Fruit fly (Drosophila melanogaster) whole organism, embryonic: Measurements from ENCODE around the gene GlcAT-P.

Experiments used
- Atf3 ChIP-seq: fragments of 200-800 bp; sonication (Bioruptor generic); optimal IDR thresholded peaks from 3 replicates; lab custom pipeline; 2016; ENCODE audit warnings: missing biosample characterization, missing genetic modification characterization
- Atf6 ChIP-seq: fragments of 200-800 bp; sonication (Bioruptor generic); IDR thresholded peaks from 2 replicates; pipeline ENCODE4 v1.3.6; 2022; ENCODE audit warnings: missing biosample characterization, missing genetic modification characterization
- B-H1 ChIP-seq: fragments of 200-800 bp; sonication (Bioruptor generic); IDR thresholded peaks from 3 replicates; pipeline ENCODE4 v1.3.6; 2022; ENCODE audit warnings: missing biosample characterization, missing genetic modification characterization
- C15 ChIP-seq: fragments of 200-800 bp; sonication (Bioruptor generic); IDR thresholded peaks from 3 replicates; pipeline ENCODE4 v1.3.6; 2022; ENCODE audit warnings: missing biosample characterization, missing genetic modification characterization
- CG12391 ChIP-seq: fragments of 200-800 bp; sonication (Bioruptor generic); optimal IDR thresholded peaks from 3 replicates; lab custom pipeline; 2018; ENCODE audit warnings: missing biosample characterization, mild to moderate bottlenecking, missing genetic modification characterization, moderate library complexity
- CG15073 ChIP-seq: fragments of 200-800 bp; sonication (Bioruptor generic); optimal IDR thresholded peaks from 2 replicates; lab custom pipeline; 2016; ENCODE audit warnings: missing biosample characterization, missing genetic modification characterization
- CG1529 ChIP-seq: fragments of 200-800 bp; sonication (Bioruptor generic); optimal IDR thresholded peaks from 3 replicates; lab custom pipeline; 2018; ENCODE audit warnings: missing biosample characterization, missing genetic modification characterization
- CG17186 ChIP-seq: fragments of 200-800 bp; sonication (Bioruptor generic); optimal IDR thresholded peaks from 3 replicates; lab custom pipeline; 2017; ENCODE audit warnings: missing biosample characterization, missing genetic modification reagents, missing genetic modification characterization
- CG17328 ChIP-seq: fragments of 200-800 bp; sonication (Bioruptor generic); IDR thresholded peaks from 2 replicates; pipeline ENCODE4 v1.3.6; 2022; ENCODE audit warnings: missing biosample characterization, missing genetic modification characterization
- CG18011 ChIP-seq: fragments of 200-800 bp; sonication (Bioruptor generic); optimal IDR thresholded peaks from 2 replicates; lab custom pipeline; 2017; ENCODE audit warnings: missing biosample characterization, missing genetic modification characterization, mild to moderate bottlenecking, moderate library complexity, missing genotype
- CG18262 ChIP-seq: fragments of 200-800 bp; optimal IDR thresholded peaks from 3 replicates; lab custom pipeline; 2019; ENCODE audit warnings: missing biosample characterization, mild to moderate bottlenecking, missing genetic modification characterization, moderate library complexity
- CG2712 ChIP-seq: fragments of 200-800 bp; optimal IDR thresholded peaks from 3 replicates; lab custom pipeline; 2019; ENCODE audit warnings: missing biosample characterization, mild to moderate bottlenecking, missing genetic modification characterization, moderate library complexity
- CG31224 ChIP-seq: fragments of 200-800 bp; sonication (Bioruptor generic); IDR thresholded peaks from 2 replicates; pipeline ENCODE4 v1.3.6; 2022; ENCODE audit warnings: missing biosample characterization, missing genetic modification characterization
- CG43689 ChIP-seq: fragments of 200-800 bp; sonication (Bioruptor generic); IDR thresholded peaks from 2 replicates; pipeline ENCODE4 v1.3.6; 2022; ENCODE audit warnings: missing biosample characterization, missing genetic modification characterization
- CG4730 ChIP-seq: fragments of 200-800 bp; sonication (Bioruptor generic); IDR thresholded peaks from 2 replicates; pipeline ENCODE4 v1.3.6; 2022; ENCODE audit warnings: missing biosample characterization, missing genetic modification characterization
- CG6254 ChIP-seq: fragments of 200-800 bp; sonication (Bioruptor generic); optimal IDR thresholded peaks from 3 replicates; lab custom pipeline; 2017; ENCODE audit warnings: mild to moderate bottlenecking, missing biosample characterization, missing genetic modification reagents, missing genetic modification characterization
- CG7556 ChIP-seq: fragments of 200-800 bp; sonication (Bioruptor generic); optimal IDR thresholded peaks from 2 replicates; lab custom pipeline; 2017; ENCODE audit warnings: missing biosample characterization, mild to moderate bottlenecking, missing genetic modification characterization
- CG7928 ChIP-seq: fragments of 200-800 bp; sonication (Bioruptor generic); optimal IDR thresholded peaks from 2 replicates; lab custom pipeline; 2017; ENCODE audit warnings: missing biosample characterization, mild to moderate bottlenecking, missing genetic modification characterization
- CG9437 ChIP-seq: fragments of 200-800 bp; sonication (Bioruptor generic); optimal IDR thresholded peaks from 2 replicates; lab custom pipeline; 2018; ENCODE audit warnings: missing biosample characterization, mild to moderate bottlenecking, missing genetic modification characterization
- CG9817 ChIP-seq: fragments of 200-800 bp; sonication (Bioruptor generic); optimal IDR thresholded peaks from 2 replicates; lab custom pipeline; 2018; ENCODE audit warnings: missing biosample characterization, mild to moderate bottlenecking, missing genetic modification characterization, moderate library complexity
- D19B ChIP-seq: fragments of 200-800 bp; sonication (Bioruptor generic); optimal IDR thresholded peaks from 2 replicates; lab custom pipeline; 2017; ENCODE audit warnings: missing biosample characterization, mild to moderate bottlenecking, missing genetic modification characterization
- Dbx ChIP-seq: fragments of 200-800 bp; sonication (Bioruptor generic); IDR thresholded peaks from 3 replicates; pipeline ENCODE4 v1.3.6; 2022; ENCODE audit warnings: missing biosample characterization, missing genetic modification characterization
- Fer2 ChIP-seq: fragments of 200-800 bp; sonication (Bioruptor generic); optimal IDR thresholded peaks from 2 replicates; lab custom pipeline; 2018; ENCODE audit warnings: missing biosample characterization, mild to moderate bottlenecking, missing genetic modification characterization, moderate library complexity
- Fer3 ChIP-seq: fragments of 200-800 bp; sonication (Bioruptor generic); optimal IDR thresholded peaks from 2 replicates; lab custom pipeline; 2018; ENCODE audit warnings: missing biosample characterization, mild to moderate bottlenecking, missing genetic modification characterization, moderate library complexity
- Gsc ChIP-seq: fragments of 200-800 bp; sonication (Bioruptor generic); IDR thresholded peaks from 2 replicates; pipeline ENCODE4 v1.3.6; 2022; ENCODE audit warnings: missing biosample characterization, missing genetic modification characterization
- HHEX ChIP-seq: fragments of 200-800 bp; sonication (Bioruptor generic); optimal IDR thresholded peaks from 3 replicates; lab custom pipeline; 2017; ENCODE audit warnings: missing biosample characterization, mild to moderate bottlenecking, missing genetic modification characterization, missing genetic modification reagents
- Hmx ChIP-seq: fragments of 200-800 bp; sonication (Bioruptor generic); optimal IDR thresholded peaks from 2 replicates; lab custom pipeline; 2016; ENCODE audit warnings: missing biosample characterization, missing genetic modification characterization
- Hr39 ChIP-seq: fragments of >200 bp; optimal IDR thresholded peaks from 2 replicates; lab custom pipeline; 2017
- Hr51 ChIP-seq, 2 experiments: fragments of 200-800 bp; sonication (Bioruptor generic); optimal IDR thresholded peaks; 2 replicates in 1 of 2; 3 replicates in 1 of 2; lab custom pipeline; 2016 to 2018; ENCODE audit warnings: missing biosample characterization in 2 of 2, missing genetic modification characterization in 2 of 2, mild to moderate bottlenecking in 1 of 2, moderate library complexity in 1 of 2
- Med ChIP-seq: fragments of 200-800 bp; sonication (Bioruptor generic); peaks from one replicate; lab custom pipeline; 2016; ENCODE audit warnings: missing biosample characterization, missing genetic modification characterization, mild to moderate bottlenecking, inconsistent platforms, moderate library complexity
- Side ChIP-seq: fragments of 200-800 bp; sonication (Bioruptor generic); optimal IDR thresholded peaks from 2 replicates; lab custom pipeline; 2016; ENCODE audit warnings: missing biosample characterization, missing genetic modification characterization
- Sox102F ChIP-seq: fragments of 200-800 bp; sonication (Bioruptor generic); optimal IDR thresholded peaks from 2 replicates; lab custom pipeline; 2018; ENCODE audit warnings: missing biosample characterization, mild to moderate bottlenecking, missing genetic modification characterization, moderate library complexity
- ab ChIP-seq: fragments of 200-800 bp; sonication (Bioruptor generic); optimal IDR thresholded peaks from 2 replicates; lab custom pipeline; 2016; ENCODE audit warnings: missing biosample characterization, missing genetic modification characterization
- ato ChIP-seq: fragments of 200-800 bp; sonication (Bioruptor generic); IDR thresholded peaks from 2 replicates; pipeline ENCODE4 v1.3.6; 2022; ENCODE audit warnings: missing biosample characterization, missing genetic modification characterization; ENCODE audit not compliant: partially characterized antibody
- az2 ChIP-seq: fragments of 200-800 bp; sonication (Bioruptor generic); optimal IDR thresholded peaks from 3 replicates; lab custom pipeline; 2016; ENCODE audit warnings: missing biosample characterization, missing genetic modification characterization
- br ChIP-seq: fragments of >200 bp; optimal IDR thresholded peaks from 2 replicates; lab custom pipeline; 2017
- btn ChIP-seq: fragments of 200-800 bp; sonication (Bioruptor generic); optimal IDR thresholded peaks from 2 replicates; lab custom pipeline; 2016; ENCODE audit warnings: missing biosample characterization, missing genetic modification characterization
- cad ChIP-seq: fragments of >200 bp; optimal IDR thresholded peaks from 2 replicates; lab custom pipeline; 2017; ENCODE audit warnings: missing biosample characterization, missing genetic modification characterization
- croc ChIP-seq: fragments of 200-800 bp; sonication (Bioruptor generic); conservative IDR thresholded peaks from 3 replicates; pipeline ENCODE4 v1.3.6; 2022; ENCODE audit warnings: missing biosample characterization, missing genetic modification characterization
- en ChIP-seq: fragments of 200-800 bp; sonication (Bioruptor generic); optimal IDR thresholded peaks from 2 replicates; lab custom pipeline; 2016; ENCODE audit warnings: missing biosample characterization, missing genetic modification characterization
- knrl ChIP-seq: fragments of 200-800 bp; sonication (Bioruptor generic); IDR thresholded peaks from 3 replicates; pipeline ENCODE4 v1.3.6; 2022; ENCODE audit warnings: missing biosample characterization, missing genetic modification characterization; ENCODE audit not compliant: partially characterized antibody
- lilli ChIP-seq: fragments of 200-800 bp; sonication (Bioruptor generic); optimal IDR thresholded peaks from 3 replicates; lab custom pipeline; 2016; ENCODE audit warnings: missing biosample characterization, missing genetic modification characterization
- mam ChIP-seq: fragments of 200-800 bp; sonication (Bioruptor generic); optimal IDR thresholded peaks from 3 replicates; lab custom pipeline; 2016; ENCODE audit warnings: missing biosample characterization, missing genetic modification characterization
- nau ChIP-seq: fragments of 200-800 bp; sonication (Bioruptor generic); optimal IDR thresholded peaks from 3 replicates; lab custom pipeline; 2017; ENCODE audit warnings: missing biosample characterization, mild to moderate bottlenecking, missing genetic modification characterization, missing genetic modification reagents
- pho ChIP-seq: fragments of 200-800 bp; sonication (Bioruptor generic); optimal IDR thresholded peaks from 2 replicates; lab custom pipeline; 2016; ENCODE audit warnings: missing biosample characterization, missing genetic modification characterization
- schlank ChIP-seq: fragments of 200-800 bp; sonication (Bioruptor generic); optimal IDR thresholded peaks from 2 replicates; lab custom pipeline; 2018; ENCODE audit warnings: missing biosample characterization, mild to moderate bottlenecking, missing genetic modification characterization
- slou ChIP-seq: fragments of 200-800 bp; sonication (Bioruptor generic); optimal IDR thresholded peaks from 3 replicates; lab custom pipeline; 2016; ENCODE audit warnings: missing biosample characterization, missing genetic modification characterization
- slp2 ChIP-seq: fragments of 200-800 bp; sonication (Bioruptor generic); optimal IDR thresholded peaks from 2 replicates; lab custom pipeline; 2016; ENCODE audit warnings: missing biosample characterization, missing genetic modification characterization
- stc ChIP-seq: fragments of 200-800 bp; sonication (Bioruptor generic); IDR thresholded peaks from 2 replicates; pipeline ENCODE4 v1.3.6; 2022; ENCODE audit warnings: missing biosample characterization, missing genetic modification characterization
- sug ChIP-seq: fragments of 200-800 bp; optimal IDR thresholded peaks from 2 replicates; lab custom pipeline; 2019; ENCODE audit warnings: missing biosample characterization, mild to moderate bottlenecking, missing genetic modification characterization, moderate library complexity
- tup ChIP-seq: fragments of 200-800 bp; sonication (Bioruptor generic); optimal IDR thresholded peaks from 2 replicates; lab custom pipeline; 2016; ENCODE audit warnings: missing biosample characterization, mild to moderate bottlenecking, missing genetic modification characterization, moderate library complexity

The GlcAT-P gene

DNA sequence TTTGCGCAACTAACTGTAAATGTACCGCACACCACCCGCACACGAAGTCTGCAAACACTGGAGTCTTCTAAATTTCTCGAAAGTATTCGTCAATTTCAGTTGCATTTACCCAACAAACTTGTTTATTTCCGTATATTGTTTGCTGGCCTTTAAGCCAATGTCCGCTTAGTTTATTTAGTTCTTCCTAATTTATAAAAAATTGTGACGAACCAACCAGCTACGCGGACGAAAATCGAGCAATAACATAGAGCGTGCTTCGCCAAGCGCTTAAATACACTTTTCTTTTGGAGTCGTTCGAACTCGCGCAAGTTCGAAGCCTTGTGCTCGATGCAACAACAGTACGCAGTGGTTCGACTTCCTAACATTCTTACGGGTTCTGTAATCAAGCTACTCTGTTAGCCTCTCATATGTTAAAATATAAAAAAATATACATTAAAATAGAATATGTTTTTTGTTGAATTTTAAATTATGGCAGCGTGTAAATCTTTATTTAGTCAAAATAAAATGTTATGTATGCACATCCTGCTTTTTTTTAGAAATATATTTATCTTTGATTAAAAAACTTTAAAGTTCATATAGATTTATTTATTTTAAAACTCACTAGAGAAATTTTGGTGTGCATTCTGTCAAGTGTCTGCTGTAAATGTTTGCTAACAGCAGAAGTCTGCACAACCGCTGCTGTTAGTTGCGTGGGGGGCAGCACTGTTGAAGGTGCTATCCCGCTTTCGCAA is at the start of gene GlcAT-P (continued):
- TF ChIP-seq CG17328 (GFP tag; lab: Robert Waterston, UW) = peak; percentile 78
- TF ChIP-seq nau (GFP tag; lab: Kevin White, UChicago) = no peak
- no peak for TF ChIP-seq CG4730 (GFP tag; lab: Robert Waterston, UW)
- peak; percentile 91 for TF ChIP-seq CG7556 (GFP tag; lab: Kevin White, UChicago)
- no peak for TF ChIP-seq D19B (GFP tag; lab: Kevin White, UChicago)
- TF ChIP-seq B-H1 (GFP tag; lab: Robert Waterston, UW) = peak; percentile 59; the same call in 2 of the 3 replicates
- peak; percentile 89 for TF ChIP-seq CG12391 (tag; lab: Kevin White, UChicago)
- TF ChIP-seq Med = peak; percentile 50
- TF ChIP-seq Dbx (GFP tag; lab: Robert Waterston, UW) = peak; percentile 73
- TF ChIP-seq cad (GFP tag; lab: Kevin White, UChicago) = no peak
- TF ChIP-seq tup = no peak
- peak in 1 of 2 experiments; percentile 86 for TF ChIP-seq Hr51 (GFP tag; optimal IDR thresholded peaks at IDR 0.05; lab: Kevin White, UChicago)
- no peak for TF ChIP-seq Atf3 (GFP tag; lab: Kevin White, UChicago)
- TF ChIP-seq Hmx (GFP tag; lab: Kevin White, UChicago) = no peak
- TF ChIP-seq CG17186 (GFP tag; lab: Kevin White, UChicago) = no peak
- no peak for TF ChIP-seq CG15073 (GFP tag; lab: Kevin White, UChicago)
- TF ChIP-seq CG18262 (tag; lab: Kevin White, UChicago) = peak; percentile 82
- no peak for TF ChIP-seq Hr39 (lab: Kevin White, UChicago)
- no peak for TF ChIP-seq CG31224
- TF ChIP-seq ab = no peak
- TF ChIP-seq Fer3 = peak; percentile 56
- TF ChIP-seq CG9817 (tag; lab: Kevin White, UChicago) = peak; percentile 55
- peak; percentile 42 for TF ChIP-seq CG9437 (GFP tag; lab: Kevin White, UChicago)
- TF ChIP-seq br (lab: Kevin White, UChicago) = no peak
- TF ChIP-seq croc (GFP tag; lab: Robert Waterston, UW) = peak; percentile 34; the same call in 1 of the 3 replicates
- no peak for TF ChIP-seq Side
- TF ChIP-seq ato = no peak
- peak; percentile 81 for TF ChIP-seq Sox102F (GFP tag; lab: Kevin White, UChicago)
- TF ChIP-seq pho = no peak
- peak; percentile 54 for TF ChIP-seq az2 (GFP tag; lab: Kevin White, UChicago)
- no peak for TF ChIP-seq btn (GFP tag; lab: Kevin White, UChicago)
- peak; percentile 27 for TF ChIP-seq lilli (GFP tag; lab: Kevin White, UChicago)
- TF ChIP-seq CG1529 = no peak
- TF ChIP-seq CG6254 (GFP tag; lab: Kevin White, UChicago) = no peak
- TF ChIP-seq CG43689 (GFP tag; lab: Robert Waterston, UW) = peak; percentile 9; the same call in 1 of the 2 replicates
- no peak for TF ChIP-seq knrl (GFP tag; lab: Robert Waterston, UW)
- TF ChIP-seq C15 (GFP tag; lab: Robert Waterston, UW) = no peak
- TF ChIP-seq slp2 = no peak
- no peak for TF ChIP-seq mam
- TF ChIP-seq Gsc (GFP tag; lab: Robert Waterston, UW) = no peak
- no peak for TF ChIP-seq CG7928 (GFP tag; lab: Kevin White, UChicago)
- TF ChIP-seq HHEX (GFP tag; lab: Kevin White, UChicago) = no peak
- TF ChIP-seq Atf6 (GFP tag; lab: Robert Waterston, UW) = peak; percentile 76; the same call in 1 of the 2 replicates
- TF ChIP-seq en = no peak
- no peak for TF ChIP-seq Fer2 (tag; lab: Kevin White, UChicago)
- peak; percentile 11 for TF ChIP-seq slou (GFP tag; lab: Kevin White, UChicago)
- TF ChIP-seq CG18011 (GFP tag; lab: Kevin White, UChicago) = no peak
- peak; percentile 86 for TF ChIP-seq CG2712 (tag; lab: Kevin White, UChicago)
- peak; percentile 66 for TF ChIP-seq stc (GFP tag; lab: Robert Waterston, UW)
- TF ChIP-seq sug (tag; lab: Kevin White, UChicago) = peak; percentile 83
- no peak for TF ChIP-seq schlank
